Fruit fly (Drosophila melanogaster): Measurements from ENCODE around the gene ex.
A peak's percentile ranks its signal among the peaks of the same experiment; 100 is the strongest.

The ex gene

dm6 chr2L:419620-420184 is 11.3 kb upstream of the ex start, which contains the start of the genes CG13690 and RpLP1 (continued):
- TF ChIP-seq Awh (GFP tag; IDR thresholded peaks at IDR 0.05) (peak; percentile 50; the same call in 1 of the 2 replicates), CG13775 (GFP tag; optimal IDR thresholded peaks at IDR 0.05) (peak; percentile 91), CG7928 (GFP tag; optimal IDR thresholded peaks at IDR 0.05) (peak; percentile 68), Six4 (GFP tag; optimal IDR thresholded peaks at IDR 0.05) (peak; percentile 35), zfh1 (GFP tag; IDR thresholded peaks at IDR 0.05) (peak; percentile 76), CG17829 (tag; optimal IDR thresholded peaks at IDR 0.05) (peak; percentile 78), chinmo (GFP tag; IDR thresholded peaks at IDR 0.05; ENCODE audit: partially characterized antibody) (no peak), abd-A (tag; optimal IDR thresholded peaks at IDR 0.05) (no peak), bbx (GFP tag; IDR thresholded peaks at IDR 0.05; ENCODE audit: partially characterized antibody) (no peak), sim (GFP tag; IDR thresholded peaks at IDR 0.05) (peak; percentile 51; the same call in 1 of the 2 replicates), CG7271 (tag; optimal IDR thresholded peaks at IDR 0.05) (peak; percentile 91), CG10147 (GFP tag; optimal IDR thresholded peaks at IDR 0.05) (peak; percentile 77), CG6689 (GFP tag; IDR thresholded peaks at IDR 0.05) (no peak), CG17186 (GFP tag; optimal IDR thresholded peaks at IDR 0.05) (peak; percentile 83), seq (GFP tag; IDR thresholded peaks at IDR 0.05) (no peak), chm (GFP tag; IDR thresholded peaks at IDR 0.05) (peak; percentile 86), sens-2 (GFP tag; IDR thresholded peaks at IDR 0.05) (0 out of 2 replicates have a peak, but pooled peaks have one; percentile 25), CG5245 (GFP tag; optimal IDR thresholded peaks at IDR 0.05) (no peak), Bdp1 (GFP tag; optimal IDR thresholded peaks at IDR 0.05) (peak; percentile 50), Vsx1 (GFP tag; optimal IDR thresholded peaks at IDR 0.05) (peak; percentile 85), scrt (GFP tag; optimal IDR thresholded peaks at IDR 0.05) (peak; percentile 81), Abd-B (GFP tag; optimal IDR thresholded peaks at IDR 0.05) (peak; percentile 43), fd3F (GFP tag; optimal IDR thresholded peaks at IDR 0.05) (peak; percentile 39), CG11398 (GFP tag; optimal IDR thresholded peaks at IDR 0.05) (peak; percentile 72), h (optimal IDR thresholded peaks at IDR 0.05) (no peak), Eip74EF (GFP tag; optimal IDR thresholded peaks at IDR 0.05) (peak in 1 of 2 experiments; percentile 76), corto (GFP tag; optimal IDR thresholded peaks at IDR 0.05) (peak; percentile 8), CG9797 (GFP tag; optimal IDR thresholded peaks at IDR 0.05) (peak; percentile 99), YL-1 (GFP tag; optimal IDR thresholded peaks at IDR 0.05) (peak; percentile 95), B-H1 (GFP tag; IDR thresholded peaks at IDR 0.05) (peak; percentile 35; the same call in 1 of the 3 replicates), Doc2 (GFP tag; IDR thresholded peaks at IDR 0.05) (no peak), Rfx (GFP tag; IDR thresholded peaks at IDR 0.05) (peak; percentile 61), zf30C (GFP tag; optimal IDR thresholded peaks at IDR 0.05) (no peak), Fer2 (tag; optimal IDR thresholded peaks at IDR 0.05) (peak; percentile 27), Jarid2 (GFP tag; optimal IDR thresholded peaks at IDR 0.05) (peak; percentile 64), CG10654 (GFP tag; optimal IDR thresholded peaks at IDR 0.05) (peak; percentile 15), cg (GFP tag; optimal IDR thresholded peaks at IDR 0.05) (no peak), Ravus (GFP tag; IDR thresholded peaks at IDR 0.05) (no peak), slp2 (GFP tag; optimal IDR thresholded peaks at IDR 0.05) (peak; percentile 61), pros (GFP tag; optimal IDR thresholded peaks at IDR 0.05) (no peak), CG11456 (GFP tag; IDR thresholded peaks at IDR 0.05) (peak; percentile 76; the same call in 2 of the 3 replicates), Hr39 (optimal IDR thresholded peaks at IDR 0.05) (no peak), cas (GFP tag; IDR thresholded peaks at IDR 0.05) (0 out of 2 replicates have a peak, but pooled peaks have one; percentile 6), CG8359 (GFP tag; optimal IDR thresholded peaks at IDR 0.05; ENCODE audit: borderline replicate concordance) (peak; percentile 70), Side (GFP tag; optimal IDR thresholded peaks at IDR 0.05) (peak; percentile 75), CG6254 (GFP tag; optimal IDR thresholded peaks at IDR 0.05) (peak; percentile 21), CG1647 (GFP tag; optimal IDR thresholded peaks at IDR 0.05) (peak; percentile 65), lilli (GFP tag; optimal IDR thresholded peaks at IDR 0.05) (peak; percentile 49), CG18619 (GFP tag; optimal IDR thresholded peaks at IDR 0.05) (peak; percentile 85), CG1024 (GFP tag; IDR thresholded peaks at IDR 0.05) (peak; percentile 43; the same call in 1 of the 2 replicates)
